Worm (Caenorhabditis elegans) whole organism, L4/young adult: ENCODE results near the gene srx-38.

Source experiments
- W03F9.2 ChIP-seq: fragments of 150-350 bp; optimal IDR thresholded peaks from 2 replicates; lab custom pipeline; 2014; ENCODE audit warnings: missing biosample characterization, missing genetic modification characterization
- him-1 ChIP-seq: sonication (generic microtip); optimal IDR thresholded peaks from 2 replicates; lab custom pipeline; 2016; ENCODE audit warnings: missing genotype, missing genetic modification reagents, missing genetic modification characterization, missing compliant biosample characterization

- TF ChIP-seq W03F9.2 (tag; lab: Kevin White, UChicago), result no peak
- TF ChIP-seq him-1 (tag; lab: Kevin White, UChicago), result no peak
Measured at ce11 chrV:5164682-5165081, 9.3 kb upstream of the srx-38 start, which contains the start of gene abu-7.
